Worm (Caenorhabditis elegans) whole organism, L4/young adult: ENCODE results near the gene bus-5.

Experiments used
- W03F9.2 ChIP-seq: fragments of 150-350 bp; optimal IDR thresholded peaks from 2 replicates; lab custom pipeline; 2014; ENCODE audit warnings: missing biosample characterization, missing genetic modification characterization
- dao-5 ChIP-seq: sonication (generic microtip); optimal IDR thresholded peaks from 2 replicates; lab custom pipeline; 2016; ENCODE audit warnings: missing genotype, missing genetic modification characterization, moderate library complexity, missing compliant biosample characterization
- him-1 ChIP-seq: sonication (generic microtip); optimal IDR thresholded peaks from 2 replicates; lab custom pipeline; 2016; ENCODE audit warnings: missing genotype, missing genetic modification reagents, missing genetic modification characterization, missing compliant biosample characterization

DNA sequence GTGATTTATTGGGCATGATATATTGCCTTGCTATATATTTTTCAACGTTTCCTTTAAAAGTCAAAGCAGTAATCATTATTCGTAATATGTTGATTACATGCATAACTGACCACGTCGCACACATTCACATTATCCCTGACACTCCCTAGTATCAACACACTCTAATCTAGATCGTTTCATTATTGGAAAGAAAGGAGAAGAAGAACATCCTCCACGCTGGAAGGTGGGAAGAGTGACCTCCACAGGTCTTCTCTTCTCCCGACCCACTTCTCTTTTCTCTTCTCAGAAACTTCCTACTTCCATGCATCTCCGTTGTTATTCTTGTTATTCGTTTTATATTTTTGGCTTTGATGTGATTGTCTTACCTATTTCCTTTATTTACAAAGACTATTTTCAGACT, 38.8 kb downstream of the bus-5 start, which contains the start of gene txdc-12.2:
- TF ChIP-seq W03F9.2 (tag; lab: Kevin White, UChicago) = no peak
- TF ChIP-seq dao-5 = no peak
- no peak for TF ChIP-seq him-1 (tag; lab: Kevin White, UChicago)
